Worm (Caenorhabditis elegans) whole organism, L4/young adult: Measurements from ENCODE around the gene srx-46.

Experiments used
- W03F9.2 ChIP-seq: fragments of 150-350 bp; optimal IDR thresholded peaks from 2 replicates; lab custom pipeline; 2014; ENCODE audit warnings: missing biosample characterization, missing genetic modification characterization
- dao-5 ChIP-seq: sonication (generic microtip); optimal IDR thresholded peaks from 2 replicates; lab custom pipeline; 2016; ENCODE audit warnings: missing genotype, missing genetic modification characterization, moderate library complexity, missing compliant biosample characterization
- him-1 ChIP-seq: sonication (generic microtip); optimal IDR thresholded peaks from 2 replicates; lab custom pipeline; 2016; ENCODE audit warnings: missing genotype, missing genetic modification reagents, missing genetic modification characterization, missing compliant biosample characterization

The srx-46 gene

ce11 chrV:9399886-9400373, 46.9 kb downstream of the srx-46 start, which contains the start of gene trpp-4:
Gene trpp-4, plus strand, starts transcription at chrV:9400327.
- TF ChIP-seq dao-5 (tag; lab: Kevin White, UChicago) (no peak), W03F9.2 (tag; lab: Kevin White, UChicago) (no peak), him-1 (tag; lab: Kevin White, UChicago) (no peak)
